Fruit fly (Drosophila melanogaster): ENCODE data around the gene CG10973.

Gene CG10973

dm6 chr3L:12734550-12735012, 20.0 kb downstream of the CG10973 start, which contains the start of the genes SmD1 and Ptp69D (continued):
- TF ChIP-seq zen (tag; optimal IDR thresholded peaks at IDR 0.05) = no peak
- TF ChIP-seq lbe (GFP tag; optimal IDR thresholded peaks at IDR 0.05) = no peak
- TF ChIP-seq CG1832 (GFP tag; optimal IDR thresholded peaks at IDR 0.05) = no peak
- TF ChIP-seq CG31441 (GFP tag; IDR thresholded peaks at IDR 0.05) = no peak
- no peak for TF ChIP-seq Oaz (GFP tag; IDR thresholded peaks at IDR 0.05)
- TF ChIP-seq Hsf (GFP tag; optimal IDR thresholded peaks at IDR 0.05) = no peak
- TF ChIP-seq CG15514 (GFP tag; optimal IDR thresholded peaks at IDR 0.05) = peak; percentile 65
- TF ChIP-seq Lpt (GFP tag; optimal IDR thresholded peaks at IDR 0.05) = no peak
- TF ChIP-seq CG11695 (GFP tag; IDR thresholded peaks at IDR 0.05) = no peak
- no peak for TF ChIP-seq H15 (GFP tag; IDR thresholded peaks at IDR 0.05)
- no peak for TF ChIP-seq Optix (GFP tag; IDR thresholded peaks at IDR 0.05)
- no peak for TF ChIP-seq Dip2 (GFP tag; IDR thresholded peaks at IDR 0.05)
- no peak for TF ChIP-seq CG18011 (GFP tag; optimal IDR thresholded peaks at IDR 0.05)
- no peak for TF ChIP-seq ttk (GFP tag; IDR thresholded peaks at IDR 0.05)
- no peak for TF ChIP-seq Atf6 (GFP tag; IDR thresholded peaks at IDR 0.05)
- TF ChIP-seq CHES-1-like (GFP tag; optimal IDR thresholded peaks at IDR 0.05) = no peak
- no peak for TF ChIP-seq wor (GFP tag; IDR thresholded peaks at IDR 0.05)
- TF ChIP-seq mld (GFP tag; IDR thresholded peaks at IDR 0.05; ENCODE audit: partially characterized antibody) = 0 out of 3 replicates have a peak, but pooled peaks have one; percentile 40
- TF ChIP-seq inv (GFP tag; IDR thresholded peaks at IDR 0.05; ENCODE audit: partially characterized antibody) = peak; percentile 82
- TF ChIP-seq CG12071 (GFP tag; optimal IDR thresholded peaks at IDR 0.05) = no peak
- TF ChIP-seq CG6272 (GFP tag; IDR thresholded peaks at IDR 0.05) = no peak
- no peak for TF ChIP-seq btn (GFP tag; optimal IDR thresholded peaks at IDR 0.05)
- no peak for TF ChIP-seq CG9215 (GFP tag; IDR thresholded peaks at IDR 0.05)
- TF ChIP-seq CG15073 (GFP tag; optimal IDR thresholded peaks at IDR 0.05) = no peak
- TF ChIP-seq CG34224 (GFP tag; IDR thresholded peaks at IDR 0.05; ENCODE audit: partially characterized antibody) = peak; percentile 44; the same call in 2 of the 3 replicates
- TF ChIP-seq CG3838 (GFP tag; optimal IDR thresholded peaks at IDR 0.05) = no peak
- no peak for TF ChIP-seq ase (GFP tag; IDR thresholded peaks at IDR 0.05)
- TF ChIP-seq CG17912 (GFP tag; optimal IDR thresholded peaks at IDR 0.05) = no peak
- TF ChIP-seq dati (GFP tag; IDR thresholded peaks at IDR 0.05) = no peak
- no peak for TF ChIP-seq CG7839 (tag; optimal IDR thresholded peaks at IDR 0.05)
- no peak for TF ChIP-seq toy (GFP tag; IDR thresholded peaks at IDR 0.05)
- no peak for TF ChIP-seq Abd-B (GFP tag; optimal IDR thresholded peaks at IDR 0.05)
- TF ChIP-seq pzg (GFP tag; optimal IDR thresholded peaks at IDR 0.05) = peak; percentile 55
- no peak for TF ChIP-seq CG18599 (GFP tag; optimal IDR thresholded peaks at IDR 0.05)
- no peak for TF ChIP-seq GATAe (GFP tag; conservative IDR thresholded peaks at IDR 0.05)
- no peak for TF ChIP-seq NC2α (GFP tag; optimal IDR thresholded peaks at IDR 0.05)
- no peak for TF ChIP-seq bsh (GFP tag; optimal IDR thresholded peaks at IDR 0.05)
- TF ChIP-seq CG14860 (GFP tag; IDR thresholded peaks at IDR 0.05; ENCODE audit: partially characterized antibody) = peak; percentile 85
- TF ChIP-seq CG6765 (GFP tag; optimal IDR thresholded peaks at IDR 0.05) = no peak
- TF ChIP-seq CG1529 (GFP tag; optimal IDR thresholded peaks at IDR 0.05) = no peak
- peak; percentile 81 for TF ChIP-seq HLH4C (GFP tag; IDR thresholded peaks at IDR 0.05; ENCODE audit: partially characterized antibody)
- no peak for TF ChIP-seq Aef1 (GFP tag; IDR thresholded peaks at IDR 0.05)
- TF ChIP-seq CG43689 (GFP tag; IDR thresholded peaks at IDR 0.05) = no peak
- no peak for TF ChIP-seq ewg (GFP tag; optimal IDR thresholded peaks at IDR 0.05)
- TF ChIP-seq pros (GFP tag; optimal IDR thresholded peaks at IDR 0.05) = no peak
- no peak for TF ChIP-seq wek (GFP tag; optimal IDR thresholded peaks at IDR 0.05)
- no peak for TF ChIP-seq br (optimal IDR thresholded peaks at IDR 0.05)
- TF ChIP-seq gt (GFP tag; IDR thresholded peaks at IDR 0.05) = no peak
- TF ChIP-seq scrt (GFP tag; optimal IDR thresholded peaks at IDR 0.05) = no peak
- TF ChIP-seq grau (tag; optimal IDR thresholded peaks at IDR 0.05) = no peak
- no peak for TF ChIP-seq Deaf1 (tag; optimal IDR thresholded peaks at IDR 0.05)
- no peak for TF ChIP-seq CG2889 (GFP tag; IDR thresholded peaks at IDR 0.05)

All from whole organism, embryonic.